Fruit fly (Drosophila melanogaster) S2 (cell line): Measurements from ENCODE around the gene Eig71Eb.

Experiments
- CG8478 ChIP-seq: fragments of >200 bp; optimal IDR thresholded peaks from 2 replicates; lab custom pipeline; 2018
- CTCF ChIP-seq, 2 experiments: fragments of >200 bp; optimal IDR thresholded peaks; 2 replicates each; lab custom pipeline; 2018

DNA sequence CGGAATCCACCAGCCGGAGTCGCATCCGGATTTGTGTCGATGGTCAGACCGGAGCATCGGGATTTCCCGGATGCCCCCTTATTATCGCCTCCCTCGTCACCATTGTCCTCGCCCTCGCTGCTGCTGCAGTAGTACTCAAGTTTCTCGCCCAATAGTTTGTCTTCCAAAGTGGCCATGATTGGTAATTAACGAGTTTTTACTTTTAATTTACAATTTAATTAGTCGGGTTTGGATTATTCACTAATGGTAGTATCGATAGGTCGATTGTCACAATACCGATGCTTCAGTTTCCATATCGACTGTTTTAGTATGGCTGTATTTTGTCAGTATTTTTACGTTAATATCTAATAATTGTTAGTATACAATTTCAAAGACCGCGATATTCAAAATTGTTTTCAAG, 39.6 kb upstream of the Eig71Eb start, which contains the start of gene CG7650:
- TF ChIP-seq CG8478 (lab: Kevin White, UChicago) (no peak), CTCF (optimal IDR thresholded peaks at IDR 0.05; lab: Kevin White, UChicago) (no peak)
